In the genomic region with DNA sequence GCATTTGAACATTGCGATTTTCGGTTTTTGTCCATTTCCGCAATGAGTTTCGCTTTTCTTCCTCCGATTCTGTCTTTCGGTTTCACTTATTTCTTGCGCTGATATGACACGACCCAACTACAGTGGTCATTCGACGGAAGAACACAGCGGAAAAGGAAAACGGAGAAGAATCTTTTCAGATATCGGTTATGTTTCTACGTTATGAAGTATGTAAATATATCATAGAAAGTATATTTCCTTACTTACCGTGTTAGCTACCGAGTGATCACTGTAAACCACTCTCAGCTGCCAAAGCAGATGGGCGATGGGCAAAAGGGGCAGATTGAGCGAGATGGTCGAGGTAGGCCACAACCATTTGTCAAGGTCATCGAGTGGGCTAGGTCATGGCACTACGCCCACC, we compare ENCODE assay signal across 5 fruit fly cellular contexts.
TF ChIP-seq lines count a peak whose summit lies in the region.

No protein-coding gene starts in this region.

- no peak for TF ChIP-seq CTCF in whole organism, embryonic (GFP tag; optimal IDR thresholded peaks at IDR 0.05; lab: Kevin White, UChicago)

TF ChIP-seq in whole organism, adult, 20 proteins besides CTCF, POLR2A, EP300 and RAD21:
- TF ChIP-seq CG11617 (GFP tag; optimal IDR thresholded peaks at IDR 0.05; lab: Kevin White, UChicago) (no peak), CG1620 (GFP tag; optimal IDR thresholded peaks at IDR 0.05; lab: Kevin White, UChicago) (no peak), Clk (GFP tag; optimal IDR thresholded peaks at IDR 0.05; lab: Kevin White, UChicago) (no peak), CG7101 (tag; optimal IDR thresholded peaks at IDR 0.05; lab: Kevin White, UChicago) (peak; percentile 13), tj (GFP tag; optimal IDR thresholded peaks at IDR 0.05; lab: Kevin White, UChicago) (no peak), toe (GFP tag; optimal IDR thresholded peaks at IDR 0.05; lab: Kevin White, UChicago) (no peak), kay (GFP tag; lab: Kevin White, UChicago; ENCODE audit: borderline replicate concordance) (no peak), CG14711 (tag; optimal IDR thresholded peaks at IDR 0.05; lab: Kevin White, UChicago) (peak; percentile 20), bab1 (GFP tag; optimal IDR thresholded peaks at IDR 0.05; lab: Kevin White, UChicago) (peak; percentile 2)
TF ChIP-seq in whole organism, adult: peak in this region for 3.

TF ChIP-seq in whole organism, embryonic, 481 proteins besides CTCF, POLR2A, EP300 and RAD21 (continues in another document):
- TF ChIP-seq NFAT (GFP tag; IDR thresholded peaks at IDR 0.05; lab: Robert Waterston, UW) (no peak), btn (GFP tag; optimal IDR thresholded peaks at IDR 0.05; lab: Kevin White, UChicago) (no peak), CG14014 (GFP tag; IDR thresholded peaks at IDR 0.05; lab: Robert Waterston, UW) (peak; percentile 54), CG4282 (GFP tag; optimal IDR thresholded peaks at IDR 0.05; lab: Kevin White, UChicago) (no peak), CG4328 (GFP tag; optimal IDR thresholded peaks at IDR 0.05; lab: Kevin White, UChicago) (no peak), tx (GFP tag; optimal IDR thresholded peaks at IDR 0.05; lab: Kevin White, UChicago) (peak; percentile 34), CG17361 (GFP tag; IDR thresholded peaks at IDR 0.05; lab: Robert Waterston, UW) (0 out of 3 replicates have a peak, but pooled peaks have one; percentile 9), CG3847 (GFP tag; IDR thresholded peaks at IDR 0.05; lab: Robert Waterston, UW) (peak; percentile 19; the same call in 1 of the 2 replicates), hkb (optimal IDR thresholded peaks at IDR 0.05; lab: Kevin White, UChicago) (no peak), hkb (GFP tag; IDR thresholded peaks at IDR 0.05; lab: Robert Waterston, UW) (peak; percentile 48), CG12219 (GFP tag; optimal IDR thresholded peaks at IDR 0.05; lab: Kevin White, UChicago) (peak; percentile 27), CG1832 (GFP tag; optimal IDR thresholded peaks at IDR 0.05; lab: Kevin White, UChicago) (no peak), CG11560 (tag; IDR thresholded peaks at IDR 0.05; lab: Robert Waterston, UW) (no peak), eyg (GFP tag; optimal IDR thresholded peaks at IDR 0.05; lab: Kevin White, UChicago) (no peak), crc (GFP tag; optimal IDR thresholded peaks at IDR 0.05; lab: Kevin White, UChicago) (no peak), Xbp1 (GFP tag; optimal IDR thresholded peaks at IDR 0.05; lab: Kevin White, UChicago) (peak; percentile 33), CG9797 (GFP tag; optimal IDR thresholded peaks at IDR 0.05; lab: Kevin White, UChicago) (no peak), dimm (GFP tag; IDR thresholded peaks at IDR 0.05; lab: Robert Waterston, UW) (no peak), Lhr (GFP tag; optimal IDR thresholded peaks at IDR 0.05; lab: Kevin White, UChicago) (no peak), sr (GFP tag; IDR thresholded peaks at IDR 0.05; lab: Robert Waterston, UW) (peak; percentile 49; the same call in 1 of the 3 replicates)

TF ChIP-seq in whole organism, prepupa, 60 proteins besides CTCF, POLR2A, EP300 and RAD21 (continues in another document):
- TF ChIP-seq cyc (GFP tag; optimal IDR thresholded peaks at IDR 0.05; lab: Kevin White, UChicago) (peak; percentile 71), CG10669 (GFP tag; optimal IDR thresholded peaks at IDR 0.05; lab: Kevin White, UChicago) (peak; percentile 28), CG6808 (GFP tag; optimal IDR thresholded peaks at IDR 0.05; lab: Kevin White, UChicago) (no peak), salr (GFP tag; optimal IDR thresholded peaks at IDR 0.05; lab: Kevin White, UChicago) (no peak), CG10631 (GFP tag; optimal IDR thresholded peaks at IDR 0.05; lab: Kevin White, UChicago) (peak; percentile 39), CG6163 (GFP tag; IDR thresholded peaks at IDR 0.05; lab: Robert Waterston, UW) (peak; percentile 68; the same call in 2 of the 3 replicates), fkh (GFP tag; optimal IDR thresholded peaks at IDR 0.05; lab: Kevin White, UChicago) (no peak), svp (GFP tag; lab: Kevin White, UChicago) (peak; percentile 84), Blimp-1 (GFP tag; optimal IDR thresholded peaks at IDR 0.05; lab: Kevin White, UChicago) (no peak), Gug (GFP tag; IDR thresholded peaks at IDR 0.05; lab: Robert Waterston, UW) (no peak), CG4318 (GFP tag; optimal IDR thresholded peaks at IDR 0.05; lab: Kevin White, UChicago) (no peak), spab (GFP tag; optimal IDR thresholded peaks at IDR 0.05; lab: Kevin White, UChicago) (no peak), Hr39 (GFP tag; optimal IDR thresholded peaks at IDR 0.05; lab: Kevin White, UChicago) (peak; percentile 78), Sox102F (GFP tag; optimal IDR thresholded peaks at IDR 0.05; lab: Kevin White, UChicago) (peak; percentile 58), Smox (GFP tag; optimal IDR thresholded peaks at IDR 0.05; lab: Kevin White, UChicago) (peak; percentile 48), CG8319 (GFP tag; optimal IDR thresholded peaks at IDR 0.05; lab: Kevin White, UChicago) (peak; percentile 43), Ets21C (GFP tag; optimal IDR thresholded peaks at IDR 0.05; lab: Kevin White, UChicago) (peak; percentile 47), CG15336 (GFP tag; IDR thresholded peaks at IDR 0.05; lab: Robert Waterston, UW) (peak; percentile 51; the same call in 1 of the 2 replicates), CG7368 (GFP tag; optimal IDR thresholded peaks at IDR 0.05; lab: Kevin White, UChicago) (peak; percentile 23), eg (GFP tag; IDR thresholded peaks at IDR 0.05; lab: Robert Waterston, UW) (peak; percentile 67; the same call in 2 of the 3 replicates)

TF ChIP-seq in whole organism, pupa, 21 proteins besides CTCF, POLR2A, EP300 and RAD21:
- TF ChIP-seq gl (tag; optimal IDR thresholded peaks at IDR 0.05; lab: Kevin White, UChicago), result no peak
- TF ChIP-seq Ets98B (GFP tag; IDR thresholded peaks at IDR 0.05; lab: Robert Waterston, UW), result peak; percentile 33; the same call in 1 of the 2 replicates
- TF ChIP-seq CG8159 (tag; optimal IDR thresholded peaks at IDR 0.05; lab: Kevin White, UChicago), result peak; percentile 38
- peak; percentile 54 for TF ChIP-seq Pif1A (GFP tag; optimal IDR thresholded peaks at IDR 0.05; lab: Kevin White, UChicago)
- TF ChIP-seq CG15710 (tag; optimal IDR thresholded peaks at IDR 0.05; lab: Kevin White, UChicago), result peak; percentile 40
- peak; percentile 59; the same call in 1 of the 3 replicates for TF ChIP-seq CG4496 (GFP tag; IDR thresholded peaks at IDR 0.05; lab: Robert Waterston, UW)
- TF ChIP-seq CG32121 (GFP tag; IDR thresholded peaks at IDR 0.05; lab: Robert Waterston, UW), result peak; percentile 39; the same call in 1 of the 2 replicates
- TF ChIP-seq Pif1B (GFP tag; optimal IDR thresholded peaks at IDR 0.05; lab: Kevin White, UChicago), result no peak
- TF ChIP-seq CG8301 (tag; optimal IDR thresholded peaks at IDR 0.05; lab: Kevin White, UChicago), result peak; percentile 12
- no peak for TF ChIP-seq CG34367 (tag; optimal IDR thresholded peaks at IDR 0.05; lab: Kevin White, UChicago)
- TF ChIP-seq CG17806 (tag; optimal IDR thresholded peaks at IDR 0.05; lab: Kevin White, UChicago), result peak; percentile 12
- peak; percentile 46 for TF ChIP-seq Snoo (tag; optimal IDR thresholded peaks at IDR 0.05; lab: Kevin White, UChicago)
- TF ChIP-seq CG9948 (tag; optimal IDR thresholded peaks at IDR 0.05; lab: Kevin White, UChicago), result peak; percentile 15
- peak; percentile 67; the same call in 2 of the 3 replicates for TF ChIP-seq fd96Ca (GFP tag; IDR thresholded peaks at IDR 0.05; lab: Robert Waterston, UW)
- TF ChIP-seq CG12605 (GFP tag; IDR thresholded peaks at IDR 0.05; lab: Robert Waterston, UW), result 0 out of 2 replicates have a peak, but pooled peaks have one; percentile 14
- TF ChIP-seq rn (GFP tag; IDR thresholded peaks at IDR 0.05; lab: Robert Waterston, UW), result no peak

TF ChIP-seq in whole organism, wandering third instar larva, 38 proteins besides CTCF, POLR2A, EP300 and RAD21 (continues in another document):
- TF ChIP-seq tai (GFP tag; optimal IDR thresholded peaks at IDR 0.05; lab: Kevin White, UChicago) (no peak), HLH106 (tag; optimal IDR thresholded peaks at IDR 0.05; lab: Kevin White, UChicago) (peak; percentile 42), Myc (optimal IDR thresholded peaks at IDR 0.05; lab: Kevin White, UChicago) (no peak), Sp1 (GFP tag; optimal IDR thresholded peaks at IDR 0.05; lab: Kevin White, UChicago) (no peak), lola (GFP tag; optimal IDR thresholded peaks at IDR 0.05; lab: Kevin White, UChicago) (no peak), Mio (GFP tag; optimal IDR thresholded peaks at IDR 0.05; lab: Kevin White, UChicago) (no peak), rgr (GFP tag; optimal IDR thresholded peaks at IDR 0.05; lab: Kevin White, UChicago) (peak; percentile 57), Hnf4 (GFP tag; optimal IDR thresholded peaks at IDR 0.05; lab: Kevin White, UChicago) (peak; percentile 56), fru (GFP tag; optimal IDR thresholded peaks at IDR 0.05; lab: Kevin White, UChicago) (peak; percentile 65), brk (GFP tag; optimal IDR thresholded peaks at IDR 0.05; lab: Kevin White, UChicago) (no peak), psq (GFP tag; optimal IDR thresholded peaks at IDR 0.05; lab: Kevin White, UChicago) (peak; percentile 47), usp (GFP tag; optimal IDR thresholded peaks at IDR 0.05; lab: Kevin White, UChicago) (no peak), jim (GFP tag; optimal IDR thresholded peaks at IDR 0.05; lab: Kevin White, UChicago) (no peak), woc (GFP tag; optimal IDR thresholded peaks at IDR 0.05; lab: Kevin White, UChicago) (peak; percentile 2), Rel (GFP tag; optimal IDR thresholded peaks at IDR 0.05; lab: Kevin White, UChicago) (no peak), Rel (tag; optimal IDR thresholded peaks at IDR 0.05; lab: Kevin White, UChicago) (no peak), h (GFP tag; optimal IDR thresholded peaks at IDR 0.05; lab: Kevin White, UChicago) (peak; percentile 69), Abd-B (GFP tag; optimal IDR thresholded peaks at IDR 0.05; lab: Kevin White, UChicago) (no peak), CG9705 (GFP tag; optimal IDR thresholded peaks at IDR 0.05; lab: Kevin White, UChicago) (no peak), sage (GFP tag; optimal IDR thresholded peaks at IDR 0.05; lab: Kevin White, UChicago) (no peak), Dif (GFP tag; optimal IDR thresholded peaks at IDR 0.05; lab: Kevin White, UChicago; ENCODE audit: partially characterized antibody) (no peak), dl (GFP tag; optimal IDR thresholded peaks at IDR 0.05; lab: Kevin White, UChicago; ENCODE audit: insufficient read depth in 1 of 2, partially characterized antibody in 2 of 2) (no peak), CG32264 (GFP tag; optimal IDR thresholded peaks at IDR 0.05; lab: Kevin White, UChicago) (no peak), Jra (GFP tag; optimal IDR thresholded peaks at IDR 0.05; lab: Kevin White, UChicago) (no peak), N (GFP tag; optimal IDR thresholded peaks at IDR 0.05; lab: Kevin White, UChicago) (no peak), ey (GFP tag; optimal IDR thresholded peaks at IDR 0.05; lab: Kevin White, UChicago) (peak; percentile 65), dsf (GFP tag; optimal IDR thresholded peaks at IDR 0.05; lab: Kevin White, UChicago; ENCODE audit: borderline replicate concordance) (no peak), Hr83 (GFP tag; optimal IDR thresholded peaks at IDR 0.05; lab: Kevin White, UChicago; ENCODE audit: poor library complexity, severe bottlenecking) (no peak)
